Fruit fly (Drosophila melanogaster) whole organism: ENCODE data around the gene CG6023.

Source experiments
- Dll ChIP-seq: fragments of >200 bp; optimal IDR thresholded peaks from 2 replicates; lab custom pipeline; 2017
- pan ChIP-seq: fragments of >200 bp; optimal IDR thresholded peaks from 2 replicates; lab custom pipeline; 2017
- psq ChIP-seq: fragments of >200 bp; optimal IDR thresholded peaks from 2 replicates; lab custom pipeline; 2017
- usp ChIP-seq: fragments of >200 bp; optimal IDR thresholded peaks from 2 replicates; lab custom pipeline; 2017; ENCODE audit warnings: missing biosample characterization, missing genetic modification characterization, mixed read lengths

dm6 chrX:18367806-18368643 lies 47.0 kb upstream of the CG6023 start:
- TF ChIP-seq Dll (no peak), psq (lab: Kevin White, UChicago) (no peak), pan (no peak), usp (GFP tag; lab: Kevin White, UChicago) (no peak)
